Fruit fly (Drosophila melanogaster) whole organism, embryonic: ENCODE data around the gene Fie.

ENCODE experiments used
- BEAF-32 ChIP-seq: fragments of 200-800 bp; sonication (Bioruptor generic); optimal IDR thresholded peaks from 3 replicates; lab custom pipeline; 2017; ENCODE audit warnings: missing biosample characterization, missing genetic modification characterization, mild to moderate bottlenecking, moderate library complexity, missing genetic modification reagents
- Bdp1 ChIP-seq: fragments of 200-800 bp; sonication (Bioruptor generic); optimal IDR thresholded peaks from 3 replicates; lab custom pipeline; 2016; ENCODE audit warnings: missing biosample characterization, missing genetic modification characterization
- BtbVII ChIP-seq: fragments of 200-800 bp; sonication (Bioruptor generic); optimal IDR thresholded peaks from 3 replicates; lab custom pipeline; 2017; ENCODE audit warnings: missing biosample characterization, mild to moderate bottlenecking, missing genetic modification characterization
- CG1024 ChIP-seq: fragments of 200-800 bp; sonication (Bioruptor generic); IDR thresholded peaks from 2 replicates; pipeline ENCODE4 v1.3.6; 2022; ENCODE audit warnings: missing biosample characterization, missing genetic modification characterization
- CG10431 ChIP-seq: fragments of 200-800 bp; sonication (Bioruptor generic); optimal IDR thresholded peaks from 3 replicates; lab custom pipeline; 2018; ENCODE audit warnings: missing biosample characterization, mild to moderate bottlenecking, missing genetic modification characterization
- CG12155 ChIP-seq: fragments of 200-800 bp; sonication (Bioruptor generic); optimal IDR thresholded peaks from 3 replicates; lab custom pipeline; 2016; ENCODE audit warnings: missing biosample characterization, missing genetic modification characterization
- CG14710 ChIP-seq: fragments of 200-800 bp; sonication (Bioruptor generic); optimal IDR thresholded peaks from 3 replicates; lab custom pipeline; 2019; ENCODE audit warnings: missing biosample characterization, mild to moderate bottlenecking, missing genetic modification characterization, moderate library complexity
- CG15269 ChIP-seq: fragments of 200-800 bp; sonication (Bioruptor generic); optimal IDR thresholded peaks from 2 replicates; lab custom pipeline; 2018; ENCODE audit warnings: missing biosample characterization, mild to moderate bottlenecking, missing genetic modification characterization, moderate library complexity
- CG1792 ChIP-seq: fragments of 200-800 bp; sonication (Bioruptor generic); optimal IDR thresholded peaks from 2 replicates; lab custom pipeline; 2016; ENCODE audit warnings: missing biosample characterization, missing genetic modification characterization
- CG18262 ChIP-seq: fragments of 200-800 bp; optimal IDR thresholded peaks from 3 replicates; lab custom pipeline; 2019; ENCODE audit warnings: missing biosample characterization, mild to moderate bottlenecking, missing genetic modification characterization, moderate library complexity
- CG2889 ChIP-seq: fragments of 200-800 bp; sonication (Bioruptor generic); IDR thresholded peaks from 3 replicates; pipeline ENCODE4 v1.3.6; 2022; ENCODE audit warnings: missing biosample characterization, missing genetic modification characterization
- CG32767 ChIP-seq: fragments of 200-800 bp; sonication (Bioruptor generic); IDR thresholded peaks from 2 replicates; pipeline ENCODE4 v1.3.6; 2022; ENCODE audit warnings: missing biosample characterization, missing genetic modification characterization
- CG3281 ChIP-seq: fragments of 200-800 bp; sonication (Bioruptor generic); optimal IDR thresholded peaks from 3 replicates; lab custom pipeline; 2017; ENCODE audit warnings: missing biosample characterization, mild to moderate bottlenecking, missing genetic modification characterization
- CG34376 ChIP-seq: fragments of 200-800 bp; sonication (Bioruptor generic); optimal IDR thresholded peaks from 2 replicates; lab custom pipeline; 2018; ENCODE audit warnings: missing biosample characterization, mild to moderate bottlenecking, missing genetic modification characterization
- CG34422 ChIP-seq: fragments of 200-800 bp; sonication (Bioruptor generic); IDR thresholded peaks from 3 replicates; pipeline ENCODE4 v1.3.6; 2022; ENCODE audit warnings: missing biosample characterization, missing genetic modification characterization
- CG5245 ChIP-seq: fragments of 200-800 bp; sonication (Bioruptor generic); optimal IDR thresholded peaks from 3 replicates; lab custom pipeline; 2016; ENCODE audit warnings: missing biosample characterization, missing genetic modification characterization
- CG6689 ChIP-seq: fragments of 200-800 bp; sonication (Bioruptor generic); IDR thresholded peaks from 2 replicates; pipeline ENCODE4 v1.3.6; 2022; ENCODE audit warnings: missing biosample characterization, missing genetic modification characterization
- CG7372 ChIP-seq: fragments of 200-800 bp; sonication (Bioruptor generic); IDR thresholded peaks from 2 replicates; pipeline ENCODE4 v1.3.6; 2022; ENCODE audit warnings: missing biosample characterization, missing genetic modification characterization
- CG8765 ChIP-seq: fragments of 200-800 bp; sonication (Bioruptor generic); IDR thresholded peaks from 2 replicates; pipeline ENCODE4 v1.3.6; 2022; ENCODE audit warnings: missing biosample characterization, missing genetic modification characterization
- CG8924 ChIP-seq: fragments of 200-800 bp; optimal IDR thresholded peaks from 3 replicates; lab custom pipeline; 2019; ENCODE audit warnings: missing biosample characterization, mild to moderate bottlenecking, missing genetic modification characterization, moderate library complexity
- CG9817 ChIP-seq: fragments of 200-800 bp; sonication (Bioruptor generic); optimal IDR thresholded peaks from 2 replicates; lab custom pipeline; 2018; ENCODE audit warnings: missing biosample characterization, mild to moderate bottlenecking, missing genetic modification characterization, moderate library complexity
- Camta ChIP-seq: fragments of 200-800 bp; sonication (Bioruptor generic); optimal IDR thresholded peaks from 2 replicates; lab custom pipeline; 2016; ENCODE audit warnings: missing biosample characterization, missing genetic modification characterization
- D19A ChIP-seq: fragments of 200-800 bp; optimal IDR thresholded peaks from 3 replicates; lab custom pipeline; 2019; ENCODE audit warnings: missing biosample characterization, mild to moderate bottlenecking, missing genetic modification characterization, moderate library complexity
- Doc3 ChIP-seq: fragments of 200-800 bp; sonication (Bioruptor generic); IDR thresholded peaks from 3 replicates; pipeline ENCODE4 v1.3.6; 2022; ENCODE audit warnings: missing biosample characterization, missing genetic modification characterization; ENCODE audit not compliant: partially characterized antibody
- E2f2 ChIP-seq: fragments of 200-800 bp; sonication (Bioruptor generic); IDR thresholded peaks from 2 replicates; pipeline ENCODE4 v1.3.6; 2022; ENCODE audit warnings: missing biosample characterization, missing genetic modification characterization
- ERR ChIP-seq: fragments of 200-800 bp; sonication (Bioruptor generic); optimal IDR thresholded peaks from 2 replicates; lab custom pipeline; 2016; ENCODE audit warnings: missing biosample characterization, missing genetic modification characterization
- Elba2 ChIP-seq: fragments of 200-800 bp; sonication (Bioruptor generic); optimal IDR thresholded peaks from 3 replicates; lab custom pipeline; 2016; ENCODE audit warnings: missing biosample characterization, missing genetic modification characterization
- Ets65A ChIP-seq: fragments of 200-800 bp; sonication (Bioruptor generic); peaks from one replicate; lab custom pipeline; 2016; ENCODE audit warnings: missing biosample characterization, missing genetic modification characterization
- Gsc ChIP-seq: fragments of 200-800 bp; sonication (Bioruptor generic); IDR thresholded peaks from 2 replicates; pipeline ENCODE4 v1.3.6; 2022; ENCODE audit warnings: missing biosample characterization, missing genetic modification characterization
- HmgZ ChIP-seq: fragments of 200-800 bp; sonication (Bioruptor generic); optimal IDR thresholded peaks from 2 replicates; lab custom pipeline; 2018; ENCODE audit warnings: missing biosample characterization, mild to moderate bottlenecking, missing genetic modification characterization
- Hr78 ChIP-seq, 2 experiments: fragments of 200-800 bp in 1 of 2; fragments of >200 bp in 1 of 2; sonication (Bioruptor generic) in 1 of 2; optimal IDR thresholded peaks; 2 replicates each; lab custom pipeline; 2017 to 2019; ENCODE audit warnings: missing biosample characterization in 2 of 2, missing genetic modification characterization in 2 of 2, mild to moderate bottlenecking in 1 of 2, moderate library complexity in 1 of 2
- Oaz ChIP-seq: fragments of 200-800 bp; sonication (Bioruptor generic); IDR thresholded peaks from 2 replicates; pipeline ENCODE4 v1.3.6; 2022; ENCODE audit warnings: missing biosample characterization, missing genetic modification characterization
- Spps ChIP-seq: fragments of 200-800 bp; sonication (Bioruptor generic); optimal IDR thresholded peaks from 2 replicates; lab custom pipeline; 2018; ENCODE audit warnings: missing biosample characterization, mild to moderate bottlenecking, missing genetic modification characterization
- chif ChIP-seq, 2 experiments: fragments of 200-800 bp; sonication (Bioruptor generic); optimal IDR thresholded peaks; 3 replicates each; lab custom pipeline; 2016; ENCODE audit warnings: missing biosample characterization in 2 of 2, missing genetic modification characterization in 2 of 2
- croc ChIP-seq: fragments of 200-800 bp; sonication (Bioruptor generic); conservative IDR thresholded peaks from 3 replicates; pipeline ENCODE4 v1.3.6; 2022; ENCODE audit warnings: missing biosample characterization, missing genetic modification characterization
- disco-r ChIP-seq: fragments of 200-800 bp; sonication (Bioruptor generic); optimal IDR thresholded peaks from 2 replicates; lab custom pipeline; 2016; ENCODE audit warnings: missing biosample characterization, missing genetic modification characterization
- eve ChIP-seq, 2 experiments: fragments of >200 bp; optimal IDR thresholded peaks; 2 replicates each; lab custom pipeline; 2017; ENCODE audit warnings: missing biosample characterization in 2 of 2, missing genetic modification characterization in 2 of 2
- grn ChIP-seq: fragments of 200-800 bp; sonication (Bioruptor generic); optimal IDR thresholded peaks from 3 replicates; lab custom pipeline; 2017; ENCODE audit warnings: missing biosample characterization, missing genetic modification characterization
- gro ChIP-seq: fragments of 200-800 bp; sonication (Bioruptor generic); optimal IDR thresholded peaks from 2 replicates; lab custom pipeline; 2016; ENCODE audit warnings: missing biosample characterization, missing genetic modification characterization
- ind ChIP-seq: fragments of 200-800 bp; sonication (Bioruptor generic); optimal IDR thresholded peaks from 3 replicates; lab custom pipeline; 2016; ENCODE audit warnings: missing biosample characterization, missing genetic modification characterization
- knrl ChIP-seq: fragments of 200-800 bp; sonication (Bioruptor generic); IDR thresholded peaks from 3 replicates; pipeline ENCODE4 v1.3.6; 2022; ENCODE audit warnings: missing biosample characterization, missing genetic modification characterization; ENCODE audit not compliant: partially characterized antibody
- lab ChIP-seq: fragments of 200-800 bp; sonication (Bioruptor generic); optimal IDR thresholded peaks from 3 replicates; lab custom pipeline; 2017; ENCODE audit warnings: missing biosample characterization, missing genetic modification characterization, mild to moderate bottlenecking, moderate library complexity, missing genetic modification reagents
- lola ChIP-seq, 3 experiments: fragments of >200 bp in 2 of 3; fragments of 200-800 bp in 1 of 3; sonication (Bioruptor generic) in 1 of 3; optimal IDR thresholded peaks; 2 replicates each; lab custom pipeline; 2017 to 2019; ENCODE audit warnings: missing biosample characterization in 3 of 3, missing genetic modification characterization in 3 of 3, mild to moderate bottlenecking in 1 of 3, moderate library complexity in 1 of 3
- pnt ChIP-seq: fragments of 200-800 bp; sonication (Bioruptor generic); optimal IDR thresholded peaks from 3 replicates; lab custom pipeline; 2016; ENCODE audit warnings: missing biosample characterization, missing genetic modification characterization
- scrt ChIP-seq: fragments of 200-800 bp; sonication (Bioruptor generic); optimal IDR thresholded peaks from 2 replicates; lab custom pipeline; 2018; ENCODE audit warnings: missing biosample characterization, mild to moderate bottlenecking, missing genetic modification characterization, moderate library complexity
- seq ChIP-seq: fragments of 200-800 bp; sonication (Bioruptor generic); IDR thresholded peaks from 2 replicates; pipeline ENCODE4 v1.3.6; 2022; ENCODE audit warnings: missing biosample characterization, missing genetic modification characterization
- sisA ChIP-seq: fragments of 200-800 bp; sonication (Bioruptor generic); IDR thresholded peaks from 2 replicates; pipeline ENCODE4 v1.3.6; 2022; ENCODE audit warnings: missing biosample characterization, missing genetic modification characterization
- sug ChIP-seq: fragments of 200-800 bp; optimal IDR thresholded peaks from 2 replicates; lab custom pipeline; 2019; ENCODE audit warnings: missing biosample characterization, mild to moderate bottlenecking, missing genetic modification characterization, moderate library complexity
- tup ChIP-seq: fragments of 200-800 bp; sonication (Bioruptor generic); optimal IDR thresholded peaks from 2 replicates; lab custom pipeline; 2016; ENCODE audit warnings: missing biosample characterization, mild to moderate bottlenecking, missing genetic modification characterization, moderate library complexity
- vnd ChIP-seq: fragments of 200-800 bp; sonication (Bioruptor generic); IDR thresholded peaks from 3 replicates; pipeline ENCODE4 v1.3.6; 2022; ENCODE audit warnings: missing biosample characterization, missing genetic modification characterization; ENCODE audit not compliant: partially characterized antibody

The Fie gene

dm6 chr3L:3942241-3943028 is 50.1 kb downstream of the Fie start, which contains the start of the genes CG10863 and CG14982 (continued):
- TF ChIP-seq chif (GFP tag; optimal IDR thresholded peaks at IDR 0.05; lab: Kevin White, UChicago) (no peak), CG34376 (GFP tag; lab: Kevin White, UChicago) (peak; percentile 83), seq (GFP tag; lab: Robert Waterston, UW) (no peak), croc (GFP tag; lab: Robert Waterston, UW) (no peak), vnd (GFP tag; lab: Robert Waterston, UW) (no peak), lab (GFP tag; lab: Kevin White, UChicago) (peak; percentile 43), HmgZ (tag; lab: Kevin White, UChicago) (peak; percentile 64), Spps (tag; lab: Kevin White, UChicago) (no peak), CG15269 (tag; lab: Kevin White, UChicago) (peak; percentile 28), CG3281 (GFP tag; lab: Kevin White, UChicago) (peak; percentile 1), Camta (no peak), CG9817 (tag; lab: Kevin White, UChicago) (no peak), pnt (no peak), CG12155 (GFP tag; lab: Kevin White, UChicago) (no peak), CG14710 (no peak), Oaz (no peak), knrl (GFP tag; lab: Robert Waterston, UW) (no peak), CG34422 (no peak), CG18262 (tag; lab: Kevin White, UChicago) (no peak), Ets65A (GFP tag; lab: Kevin White, UChicago) (peak; percentile 52), Elba2 (no peak), D19A (no peak), CG5245 (GFP tag; lab: Kevin White, UChicago) (no peak), sisA (GFP tag; lab: Robert Waterston, UW) (no peak), CG8924 (tag; lab: Kevin White, UChicago) (no peak), eve (GFP tag; optimal IDR thresholded peaks at IDR 0.05; lab: Kevin White, UChicago) (no peak), disco-r (GFP tag; lab: Kevin White, UChicago) (no peak), CG32767 (GFP tag; lab: Robert Waterston, UW) (no peak), ERR (GFP tag; lab: Kevin White, UChicago) (peak; percentile 33), CG2889 (no peak), Bdp1 (no peak), CG6689 (GFP tag; lab: Robert Waterston, UW) (no peak), CG7372 (no peak), scrt (GFP tag; lab: Kevin White, UChicago) (peak; percentile 47), grn (GFP tag; lab: Kevin White, UChicago) (peak; percentile 91), CG1792 (GFP tag; lab: Kevin White, UChicago) (no peak), BEAF-32 (GFP tag; lab: Kevin White, UChicago) (no peak), CG8765 (no peak), BtbVII (GFP tag; lab: Kevin White, UChicago) (peak; percentile 26), sug (tag; lab: Kevin White, UChicago) (peak; percentile 71), CG10431 (GFP tag; lab: Kevin White, UChicago) (no peak), ind (no peak), Hr78 (GFP tag; optimal IDR thresholded peaks at IDR 0.05; lab: Kevin White, UChicago) (no peak), CG1024 (GFP tag; lab: Robert Waterston, UW) (no peak), lola (GFP tag; optimal IDR thresholded peaks at IDR 0.05; lab: Kevin White, UChicago) (no peak), E2f2 (GFP tag; lab: Robert Waterston, UW) (peak; percentile 25; the same call in 1 of the 2 replicates), Doc3 (GFP tag; lab: Robert Waterston, UW) (no peak), tup (no peak), gro (peak; percentile 59), Gsc (GFP tag; lab: Robert Waterston, UW) (no peak)
